Fruit fly (Drosophila melanogaster): Measurements from ENCODE around the gene Ir7c.
A peak's percentile ranks its signal among the peaks of the same experiment; 100 is the strongest.

Gene Ir7c

dm6 chrX:7920081-7920688 lies 46.0 kb downstream of the Ir7c start, which contains the start of the genes hdm and Ykt6 (continued):
- TF ChIP-seq CG8290 (GFP tag; optimal IDR thresholded peaks at IDR 0.05) = peak; percentile 68
- TF ChIP-seq CG8290 (tag; optimal IDR thresholded peaks at IDR 0.05) = peak in 1 of 2 experiments; percentile 14
- TF ChIP-seq CG3847 (GFP tag; IDR thresholded peaks at IDR 0.05) = peak; percentile 84
- peak; percentile 79; the same call in 1 of the 2 replicates for TF ChIP-seq NFAT (GFP tag; IDR thresholded peaks at IDR 0.05)
- peak; percentile 84; the same call in 2 of the 3 replicates for TF ChIP-seq mld (GFP tag; IDR thresholded peaks at IDR 0.05; ENCODE audit: partially characterized antibody)
- TF ChIP-seq dmrt11E (tag; optimal IDR thresholded peaks at IDR 0.05) = peak; percentile 74
- peak; percentile 45 for TF ChIP-seq Hmx (GFP tag; optimal IDR thresholded peaks at IDR 0.05)
- TF ChIP-seq CkIIα-i1 (GFP tag; IDR thresholded peaks at IDR 0.05) = no peak
- peak; percentile 72 for TF ChIP-seq PHDP (tag; optimal IDR thresholded peaks at IDR 0.05)
- TF ChIP-seq nerfin-1 (tag; optimal IDR thresholded peaks at IDR 0.05) = peak; percentile 43
- TF ChIP-seq CG11560 (tag; IDR thresholded peaks at IDR 0.05) = peak; percentile 65; the same call in 2 of the 3 replicates
- peak; percentile 80 for TF ChIP-seq CG4617 (GFP tag; optimal IDR thresholded peaks at IDR 0.05; ENCODE audit: borderline replicate concordance)
- TF ChIP-seq CG8388 (GFP tag; optimal IDR thresholded peaks at IDR 0.05) = peak; percentile 68
- no peak for TF ChIP-seq Hey (tag; optimal IDR thresholded peaks at IDR 0.05)
- peak; percentile 64 for TF ChIP-seq schlank (tag; optimal IDR thresholded peaks at IDR 0.05)
- peak; percentile 81 for TF ChIP-seq NC2β (GFP tag; optimal IDR thresholded peaks at IDR 0.05)
- peak; percentile 39 for TF ChIP-seq CG6254 (GFP tag; optimal IDR thresholded peaks at IDR 0.05)
- peak; percentile 68 for TF ChIP-seq twi (tag; optimal IDR thresholded peaks at IDR 0.05)
- peak; percentile 75 for TF ChIP-seq Dref (GFP tag; IDR thresholded peaks at IDR 0.05)
- TF ChIP-seq Camta (GFP tag; optimal IDR thresholded peaks at IDR 0.05) = peak; percentile 79
- TF ChIP-seq Ravus (GFP tag; IDR thresholded peaks at IDR 0.05) = no peak
- peak; percentile 77 for TF ChIP-seq CHES-1-like (GFP tag; optimal IDR thresholded peaks at IDR 0.05)
- TF ChIP-seq CG1647 (GFP tag; optimal IDR thresholded peaks at IDR 0.05) = peak; percentile 72
- TF ChIP-seq p53 (GFP tag; optimal IDR thresholded peaks at IDR 0.05) = peak; percentile 51
- peak; percentile 74 for TF ChIP-seq Dip3 (GFP tag; optimal IDR thresholded peaks at IDR 0.05)
- peak; percentile 88 for TF ChIP-seq MBD-R2 (GFP tag; IDR thresholded peaks at IDR 0.05)
- no peak for TF ChIP-seq sqz (GFP tag; optimal IDR thresholded peaks at IDR 0.05)
- peak; percentile 86 for TF ChIP-seq CG42726 (GFP tag; IDR thresholded peaks at IDR 0.05; ENCODE audit: partially characterized antibody)
- no peak for TF ChIP-seq lov (optimal IDR thresholded peaks at IDR 0.05)
- peak; percentile 69; the same call in 1 of the 3 replicates for TF ChIP-seq lov (GFP tag; IDR thresholded peaks at IDR 0.05)
- peak; percentile 40 for TF ChIP-seq CG10543 (GFP tag; optimal IDR thresholded peaks at IDR 0.05)
- TF ChIP-seq Bteb2 (GFP tag; optimal IDR thresholded peaks at IDR 0.05) = peak; percentile 65
- TF ChIP-seq luna (GFP tag; optimal IDR thresholded peaks at IDR 0.05) = peak; percentile 38
- TF ChIP-seq caup (GFP tag; optimal IDR thresholded peaks at IDR 0.05; ENCODE audit: severe bottlenecking) = peak; percentile 73
- TF ChIP-seq CG9609 (GFP tag; optimal IDR thresholded peaks at IDR 0.05) = peak; percentile 84
- peak; percentile 62 for TF ChIP-seq Atf-2 (GFP tag; optimal IDR thresholded peaks at IDR 0.05)
- TF ChIP-seq zfh2 (GFP tag; optimal IDR thresholded peaks at IDR 0.05) = peak; percentile 83
- TF ChIP-seq vfl (GFP tag; optimal IDR thresholded peaks at IDR 0.05) = peak; percentile 37
- TF ChIP-seq tgo (GFP tag; IDR thresholded peaks at IDR 0.05) = peak; percentile 83
- peak; percentile 91 for TF ChIP-seq CG1603 (tag; optimal IDR thresholded peaks at IDR 0.05)
- peak; percentile 95 for TF ChIP-seq CG16813 (GFP tag; IDR thresholded peaks at IDR 0.05; ENCODE audit: partially characterized antibody)
- no peak for TF ChIP-seq mirr (GFP tag; optimal IDR thresholded peaks at IDR 0.05)
- TF ChIP-seq B-H2 (GFP tag; optimal IDR thresholded peaks at IDR 0.05) = peak; percentile 83
- peak; percentile 81 for TF ChIP-seq sens-2 (GFP tag; IDR thresholded peaks at IDR 0.05)
- peak; percentile 98 for TF ChIP-seq Doc3 (GFP tag; IDR thresholded peaks at IDR 0.05; ENCODE audit: partially characterized antibody)
- peak; percentile 86 for TF ChIP-seq gro (GFP tag; optimal IDR thresholded peaks at IDR 0.05)
- peak; percentile 47; the same call in 1 of the 2 replicates for TF ChIP-seq Gsc (GFP tag; IDR thresholded peaks at IDR 0.05)
- no peak; the same call in 1 of the 2 replicates for TF ChIP-seq chm (GFP tag; IDR thresholded peaks at IDR 0.05)
- TF ChIP-seq grau (tag; optimal IDR thresholded peaks at IDR 0.05) = no peak
- TF ChIP-seq E2f2 (GFP tag; IDR thresholded peaks at IDR 0.05) = peak; percentile 85

All from whole organism, embryonic.